Worm (Caenorhabditis elegans) whole organism, L1 larva: ENCODE data around the gene paml-1.

Source experiments
- C04F5.9 ChIP-seq: sonication (generic microtip); optimal IDR thresholded peaks from 2 replicates; lab custom pipeline; 2016; ENCODE audit warnings: missing genetic modification characterization, missing compliant biosample characterization
- aha-1 ChIP-seq: fragments of 150-350 bp; optimal IDR thresholded peaks from 2 replicates; lab custom pipeline; 2014; ENCODE audit warnings: missing biosample characterization, missing genetic modification characterization
- alr-1 ChIP-seq: fragments of 200-800 bp; sonication (Bioruptor generic); optimal IDR thresholded peaks from 2 replicates; lab custom pipeline; 2018; ENCODE audit warnings: borderline replicate concordance, mild to moderate bottlenecking, missing genetic modification characterization, missing compliant biosample characterization
- ama-1 ChIP-seq: fragments of 150-350 bp; optimal IDR thresholded peaks from 2 replicates; lab custom pipeline; 2014
- blmp-1 ChIP-seq: fragments of 150-350 bp; optimal IDR thresholded peaks from 2 replicates; lab custom pipeline; 2014; ENCODE audit warnings: missing biosample characterization, missing genetic modification characterization
- ceh-63 ChIP-seq: fragments of 200-800 bp; sonication (Bioruptor generic); optimal IDR thresholded peaks from 2 replicates; lab custom pipeline; 2018; ENCODE audit warnings: mild to moderate bottlenecking, missing genetic modification characterization, missing compliant biosample characterization
- ceh-8 ChIP-seq: fragments of 200-800 bp; sonication (Bioruptor generic); optimal IDR thresholded peaks from 2 replicates; lab custom pipeline; 2018; ENCODE audit warnings: mild to moderate bottlenecking, missing genetic modification characterization, moderate library complexity, missing compliant biosample characterization
- dpl-1 ChIP-seq, 3 experiments: fragments of 150-350 bp in 2 of 3; sonication (generic microtip) in 1 of 3; optimal IDR thresholded peaks; 2 replicates each; lab custom pipeline; 2014 to 2017; ENCODE audit warnings: missing biosample characterization in 3 of 3, missing genetic modification characterization in 3 of 3, missing genetic modification reagents in 3 of 3
- efl-1 ChIP-seq, 4 experiments: fragments of 150-350 bp; optimal IDR thresholded peaks in 3 of 4; peaks in 1 of 4; 1 replicate in 1 of 4; 2 replicates in 3 of 4; lab custom pipeline; 2014; ENCODE audit warnings: missing biosample characterization in 2 of 4, missing genetic modification characterization in 2 of 4, missing genetic modification reagents in 2 of 4
- elt-3 ChIP-seq, 6 experiments: fragments of 150-350 bp in 1 of 6; sonication (generic microtip); optimal IDR thresholded peaks; 2 replicates each; lab custom pipeline; 2017 to 2018; ENCODE audit warnings: missing biosample characterization in 6 of 6, missing genetic modification characterization in 6 of 6, inconsistent platforms in 1 of 6
- fkh-10 ChIP-seq: sonication (generic microtip); optimal IDR thresholded peaks from 2 replicates; lab custom pipeline; 2017; ENCODE audit warnings: missing biosample characterization, missing genetic modification reagents, missing genetic modification characterization
- fkh-8 ChIP-seq: sonication (generic microtip); optimal IDR thresholded peaks from 2 replicates; lab custom pipeline; 2016; ENCODE audit warnings: mild to moderate bottlenecking, missing genetic modification characterization, missing compliant biosample characterization
- grh-1 ChIP-seq: fragments of 200-800 bp; sonication (Bioruptor generic); IDR thresholded peaks from 2 replicates; pipeline ENCODE4 v1.3.6; 2022; ENCODE audit warnings: missing genetic modification reagents, missing genetic modification characterization, missing compliant biosample characterization
- hlh-17 ChIP-seq: fragments of 200-800 bp; sonication (Bioruptor generic); optimal IDR thresholded peaks from 2 replicates; lab custom pipeline; 2018; ENCODE audit warnings: missing genetic modification characterization, mild to moderate bottlenecking, missing compliant biosample characterization, moderate library complexity, borderline replicate concordance
- irx-1 ChIP-seq: sonication (generic microtip); optimal IDR thresholded peaks from 2 replicates; lab custom pipeline; 2016; ENCODE audit warnings: missing genetic modification characterization, missing compliant biosample characterization
- jun-1 ChIP-seq: fragments of 150-350 bp; optimal IDR thresholded peaks from 2 replicates; lab custom pipeline; 2014; ENCODE audit warnings: missing biosample characterization, missing genetic modification reagents, missing genetic modification characterization
- lin-13 ChIP-seq: fragments of 150-350 bp; optimal IDR thresholded peaks from 2 replicates; lab custom pipeline; 2014; ENCODE audit warnings: missing biosample characterization, missing genetic modification reagents, missing genetic modification characterization
- lin-15B ChIP-seq: fragments of 150-350 bp; sonication (generic microtip); optimal IDR thresholded peaks from 3 replicates; lab custom pipeline; 2014; ENCODE audit warnings: missing biosample characterization, missing genetic modification characterization
- lin-35 ChIP-seq, 2 experiments: fragments of 150-350 bp; optimal IDR thresholded peaks; 2 replicates each; lab custom pipeline; 2014; ENCODE audit warnings: missing biosample characterization in 2 of 2, missing genetic modification characterization in 2 of 2, missing genetic modification reagents in 2 of 2
- lir-3 ChIP-seq: sonication (generic microtip); optimal IDR thresholded peaks from 2 replicates; lab custom pipeline; 2016; ENCODE audit warnings: mild to moderate bottlenecking, missing genetic modification characterization, moderate library complexity, missing compliant biosample characterization; ENCODE audit not compliant: poor library complexity
- mdl-1 ChIP-seq, 2 experiments: fragments of 150-350 bp; optimal IDR thresholded peaks; 2 replicates each; lab custom pipeline; 2014 to 2017; ENCODE audit warnings: missing biosample characterization in 2 of 2, missing genetic modification characterization in 2 of 2, inconsistent platforms in 1 of 2
- nhr-11 ChIP-seq: fragments of 150-350 bp; optimal IDR thresholded peaks from 2 replicates; lab custom pipeline; 2014; ENCODE audit warnings: missing biosample characterization, missing genetic modification characterization
- nhr-12 ChIP-seq: sonication (generic microtip); optimal IDR thresholded peaks from 2 replicates; lab custom pipeline; 2017; ENCODE audit warnings: missing biosample characterization, missing genetic modification characterization
- nhr-19 ChIP-seq: fragments of 200-800 bp; sonication (Bioruptor generic); conservative IDR thresholded peaks from 2 replicates; pipeline ENCODE4 v1.3.6; 2022; ENCODE audit warnings: missing genetic modification characterization, missing compliant biosample characterization
- nhr-20 ChIP-seq: sonication (generic microtip); optimal IDR thresholded peaks from 2 replicates; lab custom pipeline; 2016; ENCODE audit warnings: mild to moderate bottlenecking, missing genetic modification characterization, missing compliant biosample characterization
- nhr-237 ChIP-seq: fragments of 150-350 bp; optimal IDR thresholded peaks from 2 replicates; lab custom pipeline; 2014; ENCODE audit warnings: missing biosample characterization, missing genetic modification characterization
- nhr-28 ChIP-seq: fragments of 150-350 bp; optimal IDR thresholded peaks from 2 replicates; lab custom pipeline; 2014; ENCODE audit warnings: missing biosample characterization, missing genetic modification characterization
- nhr-47 ChIP-seq: sonication (generic microtip); optimal IDR thresholded peaks from 2 replicates; lab custom pipeline; 2016; ENCODE audit warnings: mild to moderate bottlenecking, missing genetic modification characterization, moderate library complexity, missing compliant biosample characterization
- nhr-85 ChIP-seq: sonication (generic microtip); peaks from one replicate; lab custom pipeline; 2016; ENCODE audit warnings: missing genetic modification characterization, inconsistent platforms, missing compliant biosample characterization
- nhr-90 ChIP-seq: sonication (generic microtip); optimal IDR thresholded peaks from 2 replicates; lab custom pipeline; 2016; ENCODE audit warnings: mild to moderate bottlenecking, missing genetic modification characterization, missing compliant biosample characterization; ENCODE audit not compliant: poor library complexity
- rnt-1 ChIP-seq: sonication (generic microtip); optimal IDR thresholded peaks from 2 replicates; lab custom pipeline; 2016; ENCODE audit warnings: mild to moderate bottlenecking, missing genetic modification characterization, moderate library complexity, missing compliant biosample characterization
- snu-23 ChIP-seq: sonication (generic microtip); optimal IDR thresholded peaks from 2 replicates; lab custom pipeline; 2016; ENCODE audit warnings: missing genetic modification characterization, missing compliant biosample characterization
- sptf-1 ChIP-seq: fragments of 150-350 bp; optimal IDR thresholded peaks from 2 replicates; lab custom pipeline; 2014; ENCODE audit warnings: missing biosample characterization, missing genetic modification characterization
- sup-37 ChIP-seq: fragments of 200-800 bp; sonication (Bioruptor generic); optimal IDR thresholded peaks from 2 replicates; lab custom pipeline; 2018; ENCODE audit warnings: mild to moderate bottlenecking, missing genetic modification characterization, missing compliant biosample characterization
- swsn-7 ChIP-seq: sonication (generic microtip); optimal IDR thresholded peaks from 2 replicates; lab custom pipeline; 2016; ENCODE audit warnings: missing genetic modification characterization, missing compliant biosample characterization
- tlp-1 ChIP-seq: fragments of 150-350 bp; optimal IDR thresholded peaks from 2 replicates; lab custom pipeline; 2014; ENCODE audit warnings: missing biosample characterization, missing genetic modification characterization
- unc-62 ChIP-seq: fragments of 150-350 bp; optimal IDR thresholded peaks from 2 replicates; lab custom pipeline; 2014; ENCODE audit warnings: missing biosample characterization, missing genetic modification reagents, missing genetic modification characterization
- unc-86 ChIP-seq: sonication (generic microtip); optimal IDR thresholded peaks from 2 replicates; lab custom pipeline; 2016; ENCODE audit warnings: missing genetic modification characterization, missing compliant biosample characterization
- unc-98 ChIP-seq: fragments of 200-800 bp; sonication (Bioruptor generic); IDR thresholded peaks from 2 replicates; pipeline ENCODE4 v1.3.6; 2022; ENCODE audit warnings: missing genetic modification characterization, missing compliant biosample characterization
- vab-15 ChIP-seq: sonication (generic microtip); optimal IDR thresholded peaks from 2 replicates; lab custom pipeline; 2017; ENCODE audit warnings: missing genotype, mild to moderate bottlenecking, missing genetic modification characterization, missing compliant biosample characterization
- zip-4 ChIP-seq: fragments of 200-800 bp; sonication (Bioruptor generic); optimal IDR thresholded peaks from 2 replicates; lab custom pipeline; 2018; ENCODE audit warnings: mild to moderate bottlenecking, missing genetic modification characterization, moderate library complexity, missing compliant biosample characterization
- ztf-11 ChIP-seq, 2 experiments: sonication (generic microtip); optimal IDR thresholded peaks; 2 replicates each; lab custom pipeline; 2016 to 2017; ENCODE audit warnings: missing genetic modification characterization in 2 of 2, missing biosample characterization in 1 of 2, missing compliant biosample characterization in 1 of 2
- ztf-4 ChIP-seq: fragments of 150-350 bp; optimal IDR thresholded peaks from 2 replicates; lab custom pipeline; 2014; ENCODE audit warnings: missing biosample characterization, missing genetic modification characterization

The paml-1 gene

ce11 chrIII:10261682-10262081 is 27.8 kb upstream of the paml-1 start, which contains the start of gene bbs-5:
TSS of gene bbs-5 (minus strand) at chrIII:10261782.
- TF ChIP-seq unc-86 (tag; lab: Kevin White, UChicago) (no peak), alr-1 (tag; lab: Kevin White, UChicago) (no peak), fkh-8 (tag; lab: Kevin White, UChicago) (peak; percentile 39), nhr-85 (tag; lab: Kevin White, UChicago) (no peak)
- TF ChIP-seq, all 84 proteins: peak for 1

DNA sequence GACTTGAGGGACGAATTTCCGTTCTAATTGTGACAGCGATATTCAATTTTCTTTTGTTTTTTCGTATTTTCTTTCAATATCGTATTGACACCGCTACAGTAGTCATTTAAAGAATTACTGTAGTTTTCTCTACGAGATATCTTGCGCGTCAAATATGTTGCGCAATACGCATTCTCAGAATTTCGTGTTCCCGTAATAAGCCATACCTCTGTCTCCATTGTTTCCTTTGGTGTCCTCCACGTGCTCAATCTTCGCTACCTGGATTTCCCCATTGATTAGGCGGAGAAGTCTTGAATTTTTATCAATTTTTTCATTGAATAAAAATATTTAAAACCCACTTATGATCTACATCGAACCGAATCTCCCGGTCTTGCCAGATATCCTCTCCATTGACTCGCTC is 27.4 kb upstream of the paml-1 start:
- no peak for TF ChIP-seq grh-1
- no peak for TF ChIP-seq lin-13 (GFP tag; lab: Kevin White, UChicago)
- no peak for TF ChIP-seq nhr-20 (tag; lab: Kevin White, UChicago)
- no peak for TF ChIP-seq blmp-1
- TF ChIP-seq zip-4, result no peak
- TF ChIP-seq ztf-4, result no peak
- TF ChIP-seq nhr-47 (tag; lab: Kevin White, UChicago), result no peak
- no peak for TF ChIP-seq swsn-7 (tag; lab: Kevin White, UChicago)
- no peak for TF ChIP-seq snu-23 (GFP tag; lab: Kevin White, UChicago)

- TF ChIP-seq sup-37, result no peak
These were observed 24.8 kb upstream of the paml-1 start, which contains the start of gene rip-1 for ce11 chrIII:10258641-10259040. TSS of gene rip-1 (minus strand) at chrIII:10258741.

ce11 chrIII:10254583-10254982 is 20.7 kb upstream of the paml-1 start, which contains the start of gene R01H10.4:
TSS of gene R01H10.4 (plus strand) at chrIII:10254818.
- TF ChIP-seq elt-3 (tag; optimal IDR thresholded peaks at IDR 0.05; lab: Kevin White, UChicago) (peak in 1 of 6 experiments; percentile 57), dpl-1 (GFP tag; optimal IDR thresholded peaks at IDR 0.05; lab: Kevin White, UChicago) (no peak), lir-3 (no peak), nhr-90 (no peak), snu-23 (GFP tag; lab: Kevin White, UChicago) (no peak), tlp-1 (no peak), fkh-10 (GFP tag; lab: Kevin White, UChicago) (no peak), ama-1 (lab: Kevin White, UChicago) (no peak), unc-98 (GFP tag; lab: Robert Waterston, UW) (no peak), jun-1 (tag; lab: Kevin White, UChicago) (no peak), unc-62 (GFP tag; lab: Kevin White, UChicago) (no peak), nhr-85 (tag; lab: Kevin White, UChicago) (no peak), ceh-8 (GFP tag; lab: Kevin White, UChicago) (no peak), ztf-11 (tag; optimal IDR thresholded peaks at IDR 0.05; lab: Kevin White, UChicago) (no peak), nhr-28 (tag; lab: Kevin White, UChicago) (no peak), blmp-1 (peak; percentile 97), nhr-237 (no peak), nhr-12 (tag; lab: Kevin White, UChicago) (no peak)

- no peak for TF ChIP-seq efl-1 (optimal IDR thresholded peaks at IDR 0.05; lab: Kevin White, UChicago)
- TF ChIP-seq efl-1 (GFP tag; optimal IDR thresholded peaks at IDR 0.05 in 1 of 2; lab: Kevin White, UChicago), result peak in 1 of 2 experiments; percentile 20
- no peak for TF ChIP-seq vab-15 (tag; lab: Kevin White, UChicago)
These were observed 19.5 kb upstream of the paml-1 start for ce11 chrIII:10253334-10253733.

DNA sequence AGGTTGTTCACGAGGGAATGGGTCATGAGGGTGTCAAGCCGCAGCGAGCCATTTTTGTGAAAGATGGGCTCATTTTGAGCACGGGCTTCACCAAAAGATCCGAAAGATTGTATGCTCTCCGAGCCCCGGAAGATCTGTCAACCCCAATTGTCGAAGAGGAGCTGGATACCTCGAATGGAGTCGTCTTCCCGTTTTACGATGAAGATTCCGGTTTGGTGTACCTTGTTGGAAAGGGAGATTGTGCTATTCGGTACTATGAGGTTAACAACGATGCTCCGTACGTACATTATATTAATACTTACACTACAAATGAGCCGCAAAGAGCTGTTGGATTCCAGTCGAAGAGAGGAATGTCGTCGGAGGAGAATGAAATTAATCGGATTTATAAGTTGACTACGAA is 17.2 kb upstream of the paml-1 start:
- TF ChIP-seq rnt-1 (tag; lab: Kevin White, UChicago), result no peak
- TF ChIP-seq irx-1 (tag; lab: Kevin White, UChicago), result no peak
- no peak for TF ChIP-seq lin-13 (GFP tag; lab: Kevin White, UChicago)
- no peak for TF ChIP-seq ceh-63 (GFP tag; lab: Kevin White, UChicago)
- no peak for TF ChIP-seq nhr-11 (tag; lab: Kevin White, UChicago)
- no peak for TF ChIP-seq hlh-17
- TF ChIP-seq nhr-237, result no peak
- no peak for TF ChIP-seq nhr-19 (GFP tag; lab: Robert Waterston, UW)
- no peak for TF ChIP-seq sptf-1 (tag; lab: Kevin White, UChicago)
- no peak for TF ChIP-seq ama-1 (lab: Kevin White, UChicago)
- TF ChIP-seq lin-15B, result no peak
- no peak for TF ChIP-seq lin-35 (GFP tag; optimal IDR thresholded peaks at IDR 0.05; lab: Kevin White, UChicago)
- no peak for TF ChIP-seq fkh-8 (tag; lab: Kevin White, UChicago)
- TF ChIP-seq mdl-1 (tag; optimal IDR thresholded peaks at IDR 0.05; lab: Kevin White, UChicago), result no peak
- no peak for TF ChIP-seq ceh-8 (GFP tag; lab: Kevin White, UChicago)
- TF ChIP-seq aha-1, result no peak
- TF ChIP-seq C04F5.9, result no peak
- TF ChIP-seq snu-23 (GFP tag; lab: Kevin White, UChicago), result no peak
- TF ChIP-seq, all 84 proteins: peak for 0
